Fruit fly (Drosophila melanogaster): ENCODE measurements around the gene Dad.
A peak's percentile ranks its signal among the peaks of the same experiment; 100 is the strongest.

Dad gene

DNA sequence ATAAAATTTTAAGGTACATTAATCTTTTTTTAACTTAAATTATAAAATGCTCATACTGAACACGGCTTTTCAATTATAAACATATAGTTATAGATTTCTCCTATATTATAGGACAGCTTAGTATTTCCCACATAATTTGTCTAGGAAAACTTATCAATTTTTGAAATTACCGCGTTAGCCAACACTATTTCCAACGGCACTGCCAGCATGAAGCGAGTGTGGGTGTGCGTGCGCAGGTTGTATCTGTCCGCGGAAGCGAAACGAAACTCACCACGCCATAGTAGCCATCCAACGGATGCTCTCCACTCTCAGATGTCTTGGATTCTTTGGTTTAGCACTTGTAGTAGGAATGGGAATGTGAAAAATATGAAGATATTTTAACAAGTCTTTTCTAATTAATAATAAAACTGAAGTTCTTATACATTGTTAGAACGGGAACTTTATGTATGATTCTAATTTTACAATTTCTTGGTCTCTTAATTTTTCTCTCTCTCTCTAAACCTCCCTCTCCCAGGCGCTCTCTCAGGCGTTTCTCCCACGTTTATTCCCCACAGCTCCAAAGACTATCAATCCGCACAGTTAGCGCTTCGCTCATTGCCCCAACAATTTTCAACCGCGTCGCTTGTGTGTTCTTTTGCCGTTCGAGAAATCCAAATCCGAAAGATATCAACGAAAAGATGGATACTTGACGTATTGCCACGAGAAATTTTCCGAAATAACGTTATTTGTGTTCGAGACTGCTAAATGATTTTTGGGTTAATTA lies at the start of gene Dad:
Gene Dad, plus strand, starts transcription at position 593 of the 763 bp plus-strand sequence.
- TF ChIP-seq Dll (optimal IDR thresholded peaks at IDR 0.05) (peak; percentile 90), pan (optimal IDR thresholded peaks at IDR 0.05) (no peak)

DNA sequence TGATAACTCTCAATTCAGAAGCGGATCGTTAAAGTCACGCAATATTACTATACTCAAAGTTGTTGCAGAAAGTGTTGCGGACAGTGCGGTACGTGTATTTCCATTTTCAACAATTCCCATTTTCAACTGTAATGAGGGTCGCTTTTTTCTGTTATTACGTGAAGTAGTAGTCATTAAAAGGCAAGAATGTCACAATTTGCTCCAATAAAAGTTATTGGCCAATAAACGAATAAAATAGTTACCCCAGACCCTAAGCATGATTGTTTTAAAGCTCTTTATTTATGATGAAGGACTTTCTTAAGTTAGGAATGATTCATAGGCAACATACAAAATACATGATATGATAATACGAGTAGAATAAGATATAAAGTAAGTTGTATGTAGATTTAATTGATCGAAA lies 46.5 kb upstream of the Dad start:
- TF ChIP-seq Dll (optimal IDR thresholded peaks at IDR 0.05) (no peak), psq (optimal IDR thresholded peaks at IDR 0.05) (no peak), CG8478 (optimal IDR thresholded peaks at IDR 0.05) (no peak)

DNA sequence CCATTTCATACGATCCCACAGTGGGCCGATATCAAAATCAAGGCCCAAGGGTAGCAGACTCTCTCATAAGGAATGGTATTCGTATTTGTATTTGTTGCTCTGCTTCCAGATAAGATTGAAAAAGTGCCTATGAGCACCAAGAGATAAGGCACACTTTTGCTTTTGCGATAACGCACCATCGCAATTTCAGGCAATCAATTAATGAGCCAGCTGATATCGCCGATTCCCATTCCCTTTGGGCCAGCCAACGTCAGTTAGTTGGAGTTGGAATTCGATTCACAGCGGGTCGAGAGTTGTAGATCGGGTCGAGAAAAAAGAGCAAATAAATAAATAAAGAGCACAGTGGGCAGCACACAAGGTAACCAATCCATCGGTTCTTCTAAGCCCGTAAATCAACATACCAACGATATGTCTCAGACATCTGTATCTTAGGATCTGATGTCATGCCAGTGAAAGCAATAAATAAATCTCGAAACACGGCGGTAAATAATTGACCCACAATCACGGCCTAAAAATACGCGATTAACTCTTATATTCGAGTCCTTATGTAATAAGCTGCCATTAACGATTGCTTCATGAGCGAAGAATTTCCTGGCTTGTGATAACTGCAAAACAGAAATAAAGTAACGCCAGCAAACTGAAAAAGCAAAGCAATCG lies 45.7 kb upstream of the Dad start, which contains the start of gene CG8907:
Gene CG8907, plus strand, starts transcription at position 252 of the 657 bp plus-strand sequence.
- TF ChIP-seq EcR (GFP tag; optimal IDR thresholded peaks at IDR 0.05): no peak
- TF ChIP-seq psq (optimal IDR thresholded peaks at IDR 0.05): no peak

DNA sequence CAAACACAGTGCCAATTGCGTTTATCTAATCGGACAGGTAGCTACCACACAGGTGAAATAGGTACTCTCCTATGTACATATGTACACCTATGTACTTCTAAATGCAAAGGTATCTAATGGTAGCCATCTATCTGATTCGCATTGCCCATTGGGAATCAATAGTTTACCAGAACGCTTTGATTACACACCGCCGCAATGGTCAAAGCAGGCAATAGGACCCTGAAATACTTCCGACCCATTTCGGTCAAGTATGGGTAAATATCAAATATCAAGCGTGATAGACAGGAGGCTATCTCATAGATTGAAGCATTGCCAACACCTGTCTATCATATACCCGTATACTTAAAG lies 45.2 kb upstream of the Dad start:
- TF ChIP-seq usp (GFP tag; optimal IDR thresholded peaks at IDR 0.05) (no peak), EcR (GFP tag; optimal IDR thresholded peaks at IDR 0.05) (no peak), Dll (optimal IDR thresholded peaks at IDR 0.05) (no peak), pan (optimal IDR thresholded peaks at IDR 0.05) (no peak), CG8478 (optimal IDR thresholded peaks at IDR 0.05) (no peak), psq (optimal IDR thresholded peaks at IDR 0.05) (no peak)

DNA sequence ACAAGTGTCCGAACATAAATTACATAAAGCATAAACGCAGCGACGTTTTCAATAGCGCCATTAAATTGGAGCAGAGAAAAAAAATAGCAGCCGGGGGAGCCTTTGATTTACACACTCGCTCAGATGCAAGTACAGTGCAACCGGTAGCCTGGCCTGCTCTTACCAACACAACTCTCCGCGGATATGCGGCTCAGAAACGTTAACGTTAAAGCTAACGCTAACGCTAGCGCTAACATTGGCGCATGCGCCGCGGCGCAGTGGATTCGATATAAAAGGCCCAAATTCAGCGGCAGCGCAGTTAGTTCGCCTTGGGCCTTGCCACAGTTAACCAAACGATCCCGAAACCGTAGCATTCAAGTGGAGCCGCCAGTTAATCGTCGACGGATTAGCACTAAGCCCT lies 39.5 kb upstream of the Dad start, which contains the start of gene Pxd:
Gene Pxd, plus strand, starts transcription at position 301 of the 400 bp plus-strand sequence.
- no peak for TF ChIP-seq pan (optimal IDR thresholded peaks at IDR 0.05)
- TF ChIP-seq EcR (GFP tag; optimal IDR thresholded peaks at IDR 0.05): no peak
- no peak for TF ChIP-seq psq (optimal IDR thresholded peaks at IDR 0.05)
- no peak for TF ChIP-seq CG8478 (optimal IDR thresholded peaks at IDR 0.05)
- no peak for TF ChIP-seq Dll (optimal IDR thresholded peaks at IDR 0.05)
- no peak for TF ChIP-seq usp (GFP tag; optimal IDR thresholded peaks at IDR 0.05)

DNA sequence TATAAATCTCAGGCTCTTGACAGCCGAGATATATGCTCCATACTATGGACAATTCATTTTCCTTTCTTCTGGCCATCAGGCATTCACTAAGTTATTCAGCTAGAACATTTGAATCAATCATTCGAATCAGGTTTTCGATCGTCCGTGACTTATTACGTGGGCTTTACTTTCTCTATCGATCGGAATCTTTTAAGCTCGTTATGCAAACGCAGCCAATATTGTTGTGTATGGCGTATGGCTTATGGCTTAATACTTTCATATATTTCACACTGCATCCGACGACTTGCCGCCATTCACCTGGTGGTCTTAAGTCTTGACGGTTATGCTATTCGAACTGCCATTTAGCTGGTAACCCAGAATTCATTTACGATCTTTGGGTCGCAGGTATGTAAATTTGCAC lies 37.6 kb upstream of the Dad start:
- TF ChIP-seq psq (optimal IDR thresholded peaks at IDR 0.05): no peak
- no peak for TF ChIP-seq pan (optimal IDR thresholded peaks at IDR 0.05)
- no peak for TF ChIP-seq CG8478 (optimal IDR thresholded peaks at IDR 0.05)
- no peak for TF ChIP-seq usp (GFP tag; optimal IDR thresholded peaks at IDR 0.05)
- TF ChIP-seq EcR (GFP tag; optimal IDR thresholded peaks at IDR 0.05): no peak
- TF ChIP-seq Dll (optimal IDR thresholded peaks at IDR 0.05): no peak

DNA sequence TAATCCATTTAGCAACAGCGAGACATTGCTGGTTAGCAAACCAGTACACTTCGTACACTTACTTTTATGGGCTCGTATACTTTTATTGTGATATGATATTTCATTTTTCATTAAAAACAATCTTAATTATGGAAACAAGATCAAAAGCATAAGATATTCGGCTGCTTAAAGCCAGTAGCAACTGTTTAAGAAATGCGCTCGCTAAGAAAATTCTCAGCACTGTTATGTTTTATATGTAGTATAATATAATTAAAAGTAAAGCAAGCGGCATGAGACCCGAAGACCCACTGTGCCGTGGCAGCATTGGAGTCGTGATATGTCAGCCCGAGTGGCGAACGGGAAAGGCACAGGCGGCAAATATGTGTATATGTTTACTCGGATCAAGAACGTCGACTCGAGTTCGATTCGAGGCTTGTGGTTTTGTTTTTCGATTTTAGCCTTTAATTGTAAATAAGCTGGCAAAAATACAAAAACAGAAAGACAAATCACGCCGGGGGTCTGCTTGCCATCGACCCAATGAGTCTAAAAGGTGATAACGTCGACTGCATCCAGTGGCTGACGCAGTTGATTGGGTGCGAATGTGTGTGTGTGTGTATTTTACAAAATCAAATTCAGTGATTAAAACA lies 34.8 kb upstream of the Dad start:
- no peak for TF ChIP-seq CG8478 (optimal IDR thresholded peaks at IDR 0.05)
- no peak for TF ChIP-seq usp (GFP tag; optimal IDR thresholded peaks at IDR 0.05)
- TF ChIP-seq Dll (optimal IDR thresholded peaks at IDR 0.05): no peak
- no peak for TF ChIP-seq EcR (GFP tag; optimal IDR thresholded peaks at IDR 0.05)
- TF ChIP-seq psq (optimal IDR thresholded peaks at IDR 0.05): no peak

DNA sequence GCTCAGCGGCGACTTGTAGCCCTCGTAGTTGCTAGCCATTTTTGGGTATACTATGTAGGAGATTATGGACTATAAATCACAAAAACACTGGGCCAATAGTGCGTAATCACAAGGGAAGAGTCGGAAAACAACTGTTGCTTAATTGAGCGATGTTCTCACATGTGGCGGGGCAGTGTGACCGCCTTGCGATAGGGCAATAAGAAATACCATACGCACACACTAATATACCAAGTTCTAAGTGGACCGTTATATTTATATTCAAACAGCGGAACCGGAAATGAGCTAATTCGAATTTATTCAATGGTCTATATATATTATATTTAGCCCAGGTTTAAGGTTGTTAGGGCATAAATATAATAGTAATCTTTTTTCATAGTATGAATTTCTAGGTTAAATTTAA lies 32.9 kb upstream of the Dad start, which contains the start of gene Adsl:
Gene Adsl, minus strand, starts transcription at position 165 of the 400 bp plus-strand sequence.
- TF ChIP-seq CG8478 (optimal IDR thresholded peaks at IDR 0.05) (no peak), pan (optimal IDR thresholded peaks at IDR 0.05) (no peak), Dll (optimal IDR thresholded peaks at IDR 0.05) (no peak), psq (optimal IDR thresholded peaks at IDR 0.05) (no peak), EcR (GFP tag; optimal IDR thresholded peaks at IDR 0.05) (no peak), usp (GFP tag; optimal IDR thresholded peaks at IDR 0.05) (no peak)

DNA sequence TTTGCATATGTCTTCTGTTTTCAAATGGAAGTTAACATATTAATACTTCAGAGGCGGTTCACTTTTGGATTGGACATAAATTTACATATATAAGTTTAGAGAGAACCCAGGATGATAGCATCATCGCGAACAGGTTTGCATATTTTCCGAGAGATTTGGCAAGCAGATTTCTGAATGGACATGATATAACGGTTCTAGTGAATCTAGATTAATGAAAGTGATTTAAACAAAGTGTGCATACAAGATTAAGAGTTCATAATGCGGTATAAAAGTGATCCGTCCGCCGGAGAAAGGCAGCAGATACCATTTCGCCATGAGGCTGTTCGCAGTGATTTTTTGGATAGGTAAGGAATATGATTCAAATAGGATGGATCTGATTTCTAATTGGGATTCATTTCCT lies 25.4 kb upstream of the Dad start, which contains the start of gene CG5225:
Gene CG5225, plus strand, starts transcription at position 301 of the 400 bp plus-strand sequence.
- TF ChIP-seq psq (optimal IDR thresholded peaks at IDR 0.05) (no peak), EcR (GFP tag; optimal IDR thresholded peaks at IDR 0.05) (no peak), CG8478 (optimal IDR thresholded peaks at IDR 0.05) (no peak), Dll (optimal IDR thresholded peaks at IDR 0.05) (no peak), pan (optimal IDR thresholded peaks at IDR 0.05) (no peak), usp (GFP tag; optimal IDR thresholded peaks at IDR 0.05) (no peak)

DNA sequence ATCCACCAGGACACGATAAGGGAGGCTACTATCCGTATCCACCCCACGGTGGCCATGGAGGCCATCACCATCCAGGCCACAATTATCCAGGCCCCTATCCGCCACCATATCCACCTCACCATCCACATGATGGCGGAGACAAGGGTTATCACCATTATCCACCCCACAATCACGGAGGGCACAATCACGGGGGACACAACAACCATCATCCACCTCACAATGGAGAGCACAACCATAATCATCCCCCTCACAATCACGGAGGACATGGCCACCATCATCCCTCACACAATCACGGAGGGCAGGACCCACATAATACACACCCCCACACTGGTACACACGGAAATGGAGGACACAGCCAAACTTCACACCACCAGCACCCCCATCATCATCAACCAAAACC lies 24.0 kb upstream of the Dad start:
- no peak for TF ChIP-seq pan (optimal IDR thresholded peaks at IDR 0.05)
- no peak for TF ChIP-seq psq (optimal IDR thresholded peaks at IDR 0.05)
- no peak for TF ChIP-seq EcR (GFP tag; optimal IDR thresholded peaks at IDR 0.05)
- no peak for TF ChIP-seq CG8478 (optimal IDR thresholded peaks at IDR 0.05)

DNA sequence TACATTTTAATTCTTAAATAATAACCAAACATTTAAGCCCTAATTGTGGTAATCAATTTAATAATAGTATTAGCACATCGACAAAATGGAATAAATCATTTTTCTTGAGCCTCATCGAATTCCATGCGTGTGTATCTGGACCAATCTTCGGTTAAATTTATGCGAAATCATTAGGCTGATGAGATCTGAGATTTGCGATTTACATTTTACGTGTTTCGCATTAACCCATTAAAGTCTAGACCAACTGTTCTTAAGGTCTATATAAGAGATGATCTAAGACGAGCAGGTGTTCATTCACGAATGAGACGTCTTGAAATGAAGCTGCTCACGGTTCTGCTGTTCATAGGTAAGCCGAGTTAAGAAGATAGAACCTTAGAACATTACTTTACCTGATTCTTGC lies 22.3 kb upstream of the Dad start, which contains the start of gene CG31268:
Gene CG31268, plus strand, starts transcription at position 301 of the 400 bp plus-strand sequence.
- TF ChIP-seq psq (optimal IDR thresholded peaks at IDR 0.05) (no peak), EcR (GFP tag; optimal IDR thresholded peaks at IDR 0.05) (no peak), usp (GFP tag; optimal IDR thresholded peaks at IDR 0.05) (no peak), CG8478 (optimal IDR thresholded peaks at IDR 0.05) (no peak), pan (optimal IDR thresholded peaks at IDR 0.05) (no peak), Dll (optimal IDR thresholded peaks at IDR 0.05) (no peak)

DNA sequence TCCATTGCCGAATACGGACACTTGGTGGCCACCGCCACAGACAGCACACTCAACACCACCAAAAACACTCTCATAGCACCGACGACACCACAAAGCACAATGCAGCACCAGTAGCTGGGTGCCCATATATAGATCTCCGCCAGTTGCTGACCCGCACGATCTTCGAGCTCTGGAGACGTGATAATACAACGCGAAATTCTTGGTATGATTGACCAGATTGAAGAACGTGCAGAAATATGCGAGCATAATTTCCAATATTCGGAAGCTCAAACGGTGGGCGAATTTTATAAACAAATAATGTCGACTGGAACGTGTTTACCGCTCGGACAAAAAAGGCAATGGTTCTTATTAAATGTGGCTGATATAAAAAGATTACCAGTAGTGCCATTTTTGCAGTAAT lies 17.9 kb upstream of the Dad start, which contains the start of gene CG4009:
Gene CG4009, minus strand, starts transcription at position 101 of the 400 bp plus-strand sequence.
- no peak for TF ChIP-seq psq (optimal IDR thresholded peaks at IDR 0.05)
- no peak for TF ChIP-seq usp (GFP tag; optimal IDR thresholded peaks at IDR 0.05)
- no peak for TF ChIP-seq pan (optimal IDR thresholded peaks at IDR 0.05)
- no peak for TF ChIP-seq CG8478 (optimal IDR thresholded peaks at IDR 0.05)
- no peak for TF ChIP-seq EcR (GFP tag; optimal IDR thresholded peaks at IDR 0.05)
- no peak for TF ChIP-seq Dll (optimal IDR thresholded peaks at IDR 0.05)
